Fruit fly (Drosophila melanogaster) whole organism, adult: Measurements from ENCODE around the gene Tailor.
A peak's percentile ranks its signal among the peaks of the same experiment; 100 is the strongest.

Experiments used
- CG11617 ChIP-seq: fragments of 200-800 bp; sonication (Bioruptor generic); optimal IDR thresholded peaks from 2 replicates; lab custom pipeline; 2017; ENCODE audit warnings: mild to moderate bottlenecking, missing biosample characterization, missing genetic modification reagents, missing genetic modification characterization
- CG12768 ChIP-seq: fragments of 200-800 bp; sonication (Bioruptor generic); optimal IDR thresholded peaks from 2 replicates; lab custom pipeline; 2017; ENCODE audit warnings: missing biosample characterization, missing genetic modification characterization, mild to moderate bottlenecking, moderate library complexity, missing genetic modification reagents
- CG14711 ChIP-seq: fragments of 200-800 bp; sonication (Bioruptor generic); optimal IDR thresholded peaks from 2 replicates; lab custom pipeline; 2018; ENCODE audit warnings: missing biosample characterization, mild to moderate bottlenecking, missing genetic modification characterization, moderate library complexity
- CG1620 ChIP-seq: fragments of 200-800 bp; sonication (Bioruptor generic); optimal IDR thresholded peaks from 2 replicates; lab custom pipeline; 2016; ENCODE audit warnings: missing biosample characterization, missing genetic modification characterization
- CG33017 ChIP-seq: fragments of 200-800 bp; sonication (Bioruptor generic); optimal IDR thresholded peaks from 2 replicates; lab custom pipeline; 2018; ENCODE audit warnings: missing biosample characterization, mild to moderate bottlenecking, missing genetic modification characterization, moderate library complexity
- CG5204 ChIP-seq: fragments of 200-800 bp; sonication (Bioruptor generic); optimal IDR thresholded peaks from 2 replicates; lab custom pipeline; 2016; ENCODE audit warnings: missing biosample characterization, missing genetic modification characterization
- CG7101 ChIP-seq: fragments of 200-800 bp; sonication (Bioruptor generic); optimal IDR thresholded peaks from 2 replicates; lab custom pipeline; 2018; ENCODE audit warnings: missing biosample characterization, mild to moderate bottlenecking, missing genetic modification characterization, moderate library complexity
- Clk ChIP-seq: fragments of 200-800 bp; sonication (Bioruptor generic); optimal IDR thresholded peaks from 2 replicates; lab custom pipeline; 2017; ENCODE audit warnings: missing biosample characterization, missing genetic modification characterization
- Crg-1 ChIP-seq: fragments of 200-800 bp; sonication (Bioruptor generic); optimal IDR thresholded peaks from 2 replicates; lab custom pipeline; 2016; ENCODE audit warnings: missing biosample characterization, missing genetic modification characterization
- Hr96 ChIP-seq: fragments of 200-800 bp; sonication (Bioruptor generic); optimal IDR thresholded peaks from 2 replicates; lab custom pipeline; 2016; ENCODE audit warnings: missing biosample characterization, missing genetic modification characterization
- Mnt ChIP-seq: fragments of 200-800 bp; sonication (Bioruptor generic); optimal IDR thresholded peaks from 2 replicates; lab custom pipeline; 2016; ENCODE audit warnings: missing biosample characterization, mild to moderate bottlenecking, missing genetic modification characterization
- bab1 ChIP-seq: fragments of 200-800 bp; sonication (Bioruptor generic); optimal IDR thresholded peaks from 3 replicates; lab custom pipeline; 2019; ENCODE audit warnings: missing biosample characterization, mild to moderate bottlenecking, missing genetic modification characterization, moderate library complexity
- cic ChIP-seq: fragments of 200-800 bp; sonication (Bioruptor generic); optimal IDR thresholded peaks from 2 replicates; lab custom pipeline; 2017; ENCODE audit warnings: missing biosample characterization, mild to moderate bottlenecking, missing genetic modification characterization, moderate library complexity
- cnc ChIP-seq, 2 experiments: fragments of >200 bp; optimal IDR thresholded peaks; 2 replicates each; lab custom pipeline; 2017
- kay ChIP-seq: fragments of 200-800 bp; sonication (Bioruptor generic); peaks from one replicate; lab custom pipeline; 2016; ENCODE audit warnings: missing biosample characterization, missing genetic modification characterization, borderline replicate concordance
- ovo ChIP-seq: fragments of 200-800 bp; sonication (Bioruptor generic); optimal IDR thresholded peaks from 2 replicates; lab custom pipeline; 2016; ENCODE audit warnings: missing biosample characterization, missing genetic modification characterization
- pad ChIP-seq: fragments of 200-800 bp; sonication (Bioruptor generic); optimal IDR thresholded peaks from 3 replicates; lab custom pipeline; 2017; ENCODE audit warnings: missing biosample characterization, missing genetic modification characterization, mild to moderate bottlenecking, moderate library complexity, missing genetic modification reagents
- tj ChIP-seq: fragments of 200-800 bp; sonication (Bioruptor generic); optimal IDR thresholded peaks from 3 replicates; lab custom pipeline; 2017; ENCODE audit warnings: missing biosample characterization, mild to moderate bottlenecking, missing genetic modification characterization, moderate library complexity
- toe ChIP-seq: fragments of 200-800 bp; sonication (Bioruptor generic); optimal IDR thresholded peaks from 2 replicates; lab custom pipeline; 2016; ENCODE audit warnings: missing biosample characterization, missing genetic modification characterization

Gene Tailor

dm6 chr3R:7107713-7108588 lies 22.1 kb upstream of the Tailor start:
- TF ChIP-seq kay (GFP tag; lab: Kevin White, UChicago) (peak; percentile 38), CG5204 (GFP tag; lab: Kevin White, UChicago) (no peak), cic (GFP tag; lab: Kevin White, UChicago) (no peak), pad (GFP tag; lab: Kevin White, UChicago) (peak; percentile 3)

dm6 chr3R:7105503-7106164 lies 19.8 kb upstream of the Tailor start:
- TF ChIP-seq Crg-1 (no peak), CG7101 (tag; lab: Kevin White, UChicago) (no peak)

DNA sequence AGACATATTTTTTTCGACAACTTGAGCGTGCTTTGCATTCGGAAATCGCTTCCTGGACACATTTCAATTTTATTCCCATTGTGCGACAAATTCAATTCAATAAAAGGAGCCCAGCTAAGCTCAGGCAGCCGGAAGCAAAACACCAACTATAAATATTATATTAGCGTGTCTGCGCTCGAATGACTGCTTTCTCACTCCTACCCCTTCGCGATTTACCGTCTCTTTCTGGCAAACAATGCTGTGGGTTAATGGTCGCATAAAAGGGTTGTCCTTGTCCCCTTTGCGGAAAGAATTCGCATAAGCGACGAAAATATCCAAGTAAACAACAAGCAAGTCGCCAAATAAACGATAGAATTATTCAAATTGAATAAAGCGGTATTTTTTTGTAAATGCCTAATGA lies 18.4 kb upstream of the Tailor start:
- TF ChIP-seq CG1620 (no peak), Mnt (no peak), CG7101 (tag; lab: Kevin White, UChicago) (no peak), ovo (no peak), CG12768 (no peak), CG33017 (no peak), cic (GFP tag; lab: Kevin White, UChicago) (no peak), toe (GFP tag; lab: Kevin White, UChicago) (no peak), bab1 (GFP tag; lab: Kevin White, UChicago) (no peak), cnc (optimal IDR thresholded peaks at IDR 0.05; lab: Kevin White, UChicago) (no peak), Clk (no peak), CG5204 (GFP tag; lab: Kevin White, UChicago) (no peak), CG14711 (tag; lab: Kevin White, UChicago) (no peak), Hr96 (no peak), kay (GFP tag; lab: Kevin White, UChicago) (no peak), Crg-1 (no peak), pad (GFP tag; lab: Kevin White, UChicago) (no peak)

- TF ChIP-seq tj (GFP tag; lab: Kevin White, UChicago) = peak; percentile 29
- no peak for TF ChIP-seq Hr96
Measured at dm6 chr3R:7102853-7103833, 17.3 kb upstream of the Tailor start.

DNA sequence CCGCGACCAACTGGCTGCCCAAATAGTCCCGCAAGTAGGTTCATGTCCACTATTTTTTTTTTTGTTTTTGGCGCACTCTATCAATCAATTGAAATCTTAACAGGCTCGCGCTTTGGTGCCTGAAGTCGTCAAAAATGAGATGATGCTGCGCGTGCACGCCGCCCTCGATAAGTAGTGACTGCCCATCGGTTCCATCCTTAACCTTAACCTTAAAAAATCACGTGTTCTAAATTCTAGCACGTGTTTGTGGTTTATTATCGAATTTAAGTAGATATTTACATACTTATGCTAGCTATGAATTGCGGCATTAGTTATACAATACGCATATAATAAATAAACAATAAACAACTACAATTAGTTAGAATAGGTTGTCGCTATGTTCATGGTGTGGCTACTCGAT lies 8.5 kb upstream of the Tailor start:
- TF ChIP-seq pad (GFP tag; lab: Kevin White, UChicago) (no peak), CG1620 (no peak), ovo (no peak), kay (GFP tag; lab: Kevin White, UChicago) (no peak), Hr96 (no peak)

DNA sequence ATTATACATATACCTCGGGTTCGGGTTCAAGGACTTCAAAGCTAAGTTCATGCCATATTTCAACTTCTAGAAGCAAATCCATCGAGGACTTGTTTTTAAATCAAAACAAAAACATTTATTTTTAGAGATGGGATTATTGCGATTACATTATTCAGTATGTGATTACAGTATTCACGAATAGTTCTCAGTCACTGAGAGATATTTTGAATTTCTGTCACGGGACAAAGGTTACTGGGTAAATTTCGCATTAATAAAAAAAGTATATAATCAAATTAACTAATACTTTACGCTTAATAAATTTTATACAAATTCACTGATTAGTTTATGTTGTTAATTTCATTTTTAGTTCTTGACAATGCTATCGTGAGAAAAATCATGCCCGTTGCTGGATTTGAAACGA lies 7.7 kb upstream of the Tailor start:
- TF ChIP-seq pad (GFP tag; lab: Kevin White, UChicago) (no peak), CG11617 (GFP tag; lab: Kevin White, UChicago) (peak; percentile 30), CG7101 (tag; lab: Kevin White, UChicago) (peak; percentile 32), Clk (no peak), Mnt (no peak), CG12768 (peak; percentile 12), CG14711 (tag; lab: Kevin White, UChicago) (peak; percentile 35), bab1 (GFP tag; lab: Kevin White, UChicago) (no peak), cic (GFP tag; lab: Kevin White, UChicago) (no peak), ovo (no peak), toe (GFP tag; lab: Kevin White, UChicago) (no peak)

dm6 chr3R:7091904-7092303 lies 6.0 kb upstream of the Tailor start:
- TF ChIP-seq CG14711 (tag; lab: Kevin White, UChicago) = peak; percentile 80
- TF ChIP-seq kay (GFP tag; lab: Kevin White, UChicago) = peak; percentile 71
- TF ChIP-seq Crg-1 = no peak
